Worm (Caenorhabditis elegans) whole organism, L1 larva: ENCODE results near the gene C34F6.10.

Experiments used
- aha-1 ChIP-seq: fragments of 150-350 bp; optimal IDR thresholded peaks from 2 replicates; lab custom pipeline; 2014; ENCODE audit warnings: missing biosample characterization, missing genetic modification characterization
- ceh-88 ChIP-seq: fragments of 200-800 bp; sonication (Bioruptor generic); IDR thresholded peaks from 2 replicates; pipeline ENCODE4 v1.3.6; 2022; ENCODE audit warnings: missing genetic modification characterization, missing compliant biosample characterization
- elt-2 ChIP-seq: sonication (generic microtip); optimal IDR thresholded peaks from 2 replicates; lab custom pipeline; 2016; ENCODE audit warnings: missing genetic modification characterization, mild to moderate bottlenecking, inconsistent platforms, missing compliant biosample characterization, missing genetic modification reagents
- fkh-10 ChIP-seq: sonication (generic microtip); optimal IDR thresholded peaks from 2 replicates; lab custom pipeline; 2017; ENCODE audit warnings: missing biosample characterization, missing genetic modification reagents, missing genetic modification characterization
- mdl-1 ChIP-seq, 2 experiments: fragments of 150-350 bp; optimal IDR thresholded peaks; 2 replicates each; lab custom pipeline; 2014 to 2017; ENCODE audit warnings: missing biosample characterization in 2 of 2, missing genetic modification characterization in 2 of 2, inconsistent platforms in 1 of 2
- nhr-12 ChIP-seq: sonication (generic microtip); optimal IDR thresholded peaks from 2 replicates; lab custom pipeline; 2017; ENCODE audit warnings: missing biosample characterization, missing genetic modification characterization
- nhr-237 ChIP-seq: fragments of 150-350 bp; optimal IDR thresholded peaks from 2 replicates; lab custom pipeline; 2014; ENCODE audit warnings: missing biosample characterization, missing genetic modification characterization
- pqm-1 ChIP-seq: sonication (generic microtip); optimal IDR thresholded peaks from 3 replicates; lab custom pipeline; 2017; ENCODE audit warnings: missing biosample characterization, missing genetic modification characterization
- sox-4 ChIP-seq: sonication (generic microtip); optimal IDR thresholded peaks from 2 replicates; lab custom pipeline; 2016; ENCODE audit warnings: missing genetic modification characterization, missing compliant biosample characterization
- unc-62 ChIP-seq: fragments of 150-350 bp; optimal IDR thresholded peaks from 2 replicates; lab custom pipeline; 2014; ENCODE audit warnings: missing biosample characterization, missing genetic modification reagents, missing genetic modification characterization

- TF ChIP-seq unc-62 (GFP tag; lab: Kevin White, UChicago) (no peak), ceh-88 (GFP tag; lab: Robert Waterston, UW) (no peak), sox-4 (no peak), nhr-12 (tag; lab: Kevin White, UChicago) (no peak), nhr-237 (tag; lab: Kevin White, UChicago) (no peak), elt-2 (no peak), pqm-1 (no peak), aha-1 (tag; lab: Kevin White, UChicago) (no peak), mdl-1 (tag; optimal IDR thresholded peaks at IDR 0.05; lab: Kevin White, UChicago) (no peak), fkh-10 (GFP tag; lab: Kevin White, UChicago) (no peak)
Measured at ce11 chrX:11279276-11279675, 38.8 kb upstream of the C34F6.10 start, which contains the start of gene F38B2.2.
